Fruit fly (Drosophila melanogaster): Measurements from ENCODE around the gene unc-4.

- no peak for TF ChIP-seq usp (GFP tag; optimal IDR thresholded peaks at IDR 0.05)
- no peak for TF ChIP-seq EcR (GFP tag; optimal IDR thresholded peaks at IDR 0.05)
- TF ChIP-seq psq (optimal IDR thresholded peaks at IDR 0.05), result no peak
Observed at dm6 chrX:17802353-17803121, 34.2 kb downstream of the unc-4 start.
